Worm (Caenorhabditis elegans) whole organism, young adult: ENCODE results near the gene tag-77.

Source experiments
- B0261.1 ChIP-seq: sonication (generic microtip); optimal IDR thresholded peaks from 2 replicates; lab custom pipeline; 2016; ENCODE audit warnings: mild to moderate bottlenecking, missing genetic modification characterization, moderate library complexity, missing compliant biosample characterization
- C06A6.2 ChIP-seq: fragments of 200-800 bp; sonication (Bioruptor generic); conservative IDR thresholded peaks from 2 replicates; pipeline ENCODE4 v1.3.6; 2022; ENCODE audit warnings: missing genetic modification characterization, missing compliant biosample characterization
- F33H1.4 ChIP-seq: fragments of 200-800 bp; sonication (Bioruptor generic); IDR thresholded peaks from 2 replicates; pipeline ENCODE4 v1.3.6; 2022; ENCODE audit warnings: missing genetic modification reagents, missing genetic modification characterization, missing compliant biosample characterization
- attf-3 ChIP-seq: fragments of 200-800 bp; sonication (Bioruptor generic); conservative IDR thresholded peaks from 2 replicates; pipeline ENCODE4 v1.3.6; 2022; ENCODE audit warnings: missing genetic modification reagents, missing genetic modification characterization, missing compliant biosample characterization
- ceh-79 ChIP-seq: sonication (generic microtip); optimal IDR thresholded peaks from 2 replicates; lab custom pipeline; 2017; ENCODE audit warnings: mild to moderate bottlenecking, missing genetic modification characterization, missing compliant biosample characterization
- lsy-27 ChIP-seq: sonication (generic microtip); optimal IDR thresholded peaks from 2 replicates; lab custom pipeline; 2017; ENCODE audit warnings: missing genetic modification characterization, mild to moderate bottlenecking, missing compliant biosample characterization, antibody characterized with exemption, missing genotype, borderline replicate concordance; ENCODE audit not compliant: insufficient read depth
- nfya-2 ChIP-seq: fragments of 200-800 bp; sonication (Bioruptor generic); IDR thresholded peaks from 2 replicates; pipeline ENCODE4 v1.3.6; 2022; ENCODE audit warnings: missing genetic modification reagents, missing genetic modification characterization, missing compliant biosample characterization
- nhr-120 ChIP-seq: fragments of 200-800 bp; sonication (Bioruptor generic); IDR thresholded peaks from 2 replicates; pipeline ENCODE4 v1.3.6; 2022; ENCODE audit warnings: missing genetic modification characterization, missing compliant biosample characterization
- ztf-25 ChIP-seq: fragments of 200-800 bp; sonication (Bioruptor generic); IDR thresholded peaks from 2 replicates; pipeline ENCODE4 v1.3.6; 2022; ENCODE audit warnings: missing genetic modification reagents, missing genetic modification characterization, missing compliant biosample characterization

ce11 chrIV:8460208-8460607, 50.1 kb downstream of the tag-77 start, which contains the start of gene ant-1.4:
- TF ChIP-seq lsy-27 (tag; lab: Kevin White, UChicago) (no peak), ztf-25 (GFP tag; lab: Robert Waterston, UW) (no peak), attf-3 (GFP tag; lab: Robert Waterston, UW) (no peak), C06A6.2 (no peak), B0261.1 (no peak), F33H1.4 (GFP tag; lab: Robert Waterston, UW) (no peak), nhr-120 (GFP tag; lab: Robert Waterston, UW) (no peak), nfya-2 (GFP tag; lab: Robert Waterston, UW) (no peak), ceh-79 (no peak)
